Worm (Caenorhabditis elegans) whole organism, early embryonic: ENCODE data around the gene F35G12.5.

Experiments
- F13C5.2 ChIP-seq: sonication (generic microtip); optimal IDR thresholded peaks from 2 replicates; lab custom pipeline; 2017; ENCODE audit warnings: mild to moderate bottlenecking, missing genetic modification characterization, inconsistent platforms, missing compliant biosample characterization
- aly-1 ChIP-seq: sonication (generic microtip); optimal IDR thresholded peaks from 2 replicates; lab custom pipeline; 2016; ENCODE audit warnings: missing genetic modification characterization, missing compliant biosample characterization
- ama-1 ChIP-seq: fragments of 150-350 bp; optimal IDR thresholded peaks from 2 replicates; lab custom pipeline; 2014
- ceh-13 ChIP-seq: fragments of 200-800 bp; sonication (Bioruptor generic); optimal IDR thresholded peaks from 2 replicates; lab custom pipeline; 2018; ENCODE audit warnings: mild to moderate bottlenecking, missing genetic modification characterization, missing compliant biosample characterization
- ceh-36 ChIP-seq: sonication (generic microtip); optimal IDR thresholded peaks from 2 replicates; lab custom pipeline; 2016; ENCODE audit warnings: missing genetic modification characterization, inconsistent platforms, missing compliant biosample characterization
- hmbx-1 ChIP-seq: sonication (generic microtip); optimal IDR thresholded peaks from 2 replicates; lab custom pipeline; 2016; ENCODE audit warnings: mild to moderate bottlenecking, missing genetic modification characterization, missing compliant biosample characterization
- hmg-4 ChIP-seq: fragments of 200-800 bp; sonication (Bioruptor generic); optimal IDR thresholded peaks from 2 replicates; lab custom pipeline; 2018; ENCODE audit warnings: mild to moderate bottlenecking, missing genetic modification characterization, missing compliant biosample characterization
- hnd-1 ChIP-seq: sonication (generic microtip); optimal IDR thresholded peaks from 2 replicates; lab custom pipeline; 2016; ENCODE audit warnings: missing genetic modification characterization, missing compliant biosample characterization
- pes-1 ChIP-seq: fragments of 200-800 bp; sonication (Bioruptor generic); IDR thresholded peaks from 2 replicates; pipeline ENCODE4 v1.3.6; 2022; ENCODE audit warnings: missing genetic modification reagents, missing genetic modification characterization, missing compliant biosample characterization
- sea-1 ChIP-seq: fragments of 200-800 bp; sonication (Bioruptor generic); conservative IDR thresholded peaks from 2 replicates; pipeline ENCODE4 v1.3.6; 2022; ENCODE audit warnings: missing genetic modification characterization, missing compliant biosample characterization
- tbx-11 ChIP-seq: fragments of 200-800 bp; sonication (Bioruptor generic); IDR thresholded peaks from 2 replicates; pipeline ENCODE4 v1.3.6; 2022; ENCODE audit warnings: missing genetic modification characterization, missing compliant biosample characterization
- tbx-37 ChIP-seq: fragments of 200-800 bp; sonication (Bioruptor generic); conservative IDR thresholded peaks from 2 replicates; pipeline ENCODE4 v1.3.6; 2022; ENCODE audit warnings: missing genetic modification reagents, missing genetic modification characterization, missing compliant biosample characterization

DNA sequence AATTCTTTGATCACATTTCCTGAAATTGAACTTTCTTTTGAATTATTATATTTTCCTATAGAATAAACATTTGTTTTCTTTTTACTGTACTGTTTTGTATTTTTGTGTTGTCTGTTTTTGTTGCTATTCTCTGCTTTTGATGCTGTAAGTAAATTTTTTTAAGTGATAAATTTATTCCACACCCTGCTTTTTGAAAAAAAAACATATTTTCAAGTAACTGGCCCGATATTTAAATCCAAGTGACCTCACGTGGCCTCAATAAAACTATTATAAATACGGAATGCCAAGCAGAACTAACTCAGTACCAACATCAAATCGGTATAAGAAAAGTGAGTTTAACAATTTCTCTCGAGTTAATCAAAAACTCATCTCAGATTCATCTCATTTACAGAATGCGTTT lies 44.2 kb downstream of the F35G12.5 start, which contains the start of gene clec-151:
- TF ChIP-seq pes-1 (GFP tag; lab: Robert Waterston, UW) (no peak), ama-1 (no peak), hnd-1 (no peak), ceh-13 (GFP tag; lab: Kevin White, UChicago) (no peak), tbx-37 (GFP tag; lab: Robert Waterston, UW) (no peak), hmbx-1 (tag; lab: Kevin White, UChicago) (no peak), aly-1 (tag; lab: Kevin White, UChicago) (no peak), tbx-11 (no peak), ceh-36 (no peak), hmg-4 (GFP tag; lab: Kevin White, UChicago) (no peak), sea-1 (no peak), F13C5.2 (no peak)
